Fruit fly (Drosophila melanogaster) whole organism, embryonic: ENCODE data around the gene CG15922.

Source experiments
- CG18476 ChIP-seq: fragments of 200-800 bp; sonication (Bioruptor generic); optimal IDR thresholded peaks from 2 replicates; lab custom pipeline; 2016; ENCODE audit warnings: missing biosample characterization, mild to moderate bottlenecking, missing genetic modification characterization
- CG6854 ChIP-seq: fragments of 200-800 bp; sonication (Bioruptor generic); optimal IDR thresholded peaks from 3 replicates; lab custom pipeline; 2017; ENCODE audit warnings: missing biosample characterization, mild to moderate bottlenecking, missing genetic modification characterization
- CTCF ChIP-seq: fragments of 200-800 bp; sonication (Bioruptor generic); optimal IDR thresholded peaks from 2 replicates; lab custom pipeline; 2017; ENCODE audit warnings: missing biosample characterization, mild to moderate bottlenecking, missing genetic modification characterization, moderate library complexity
- CoRest ChIP-seq: fragments of 200-800 bp; sonication (Bioruptor generic); optimal IDR thresholded peaks from 3 replicates; lab custom pipeline; 2018; ENCODE audit warnings: missing biosample characterization, mild to moderate bottlenecking, missing genetic modification characterization, moderate library complexity
- Elba2 ChIP-seq: fragments of 200-800 bp; sonication (Bioruptor generic); optimal IDR thresholded peaks from 3 replicates; lab custom pipeline; 2016; ENCODE audit warnings: missing biosample characterization, missing genetic modification characterization
- Hmx ChIP-seq: fragments of 200-800 bp; sonication (Bioruptor generic); optimal IDR thresholded peaks from 2 replicates; lab custom pipeline; 2016; ENCODE audit warnings: missing biosample characterization, missing genetic modification characterization
- Hr39 ChIP-seq: fragments of >200 bp; optimal IDR thresholded peaks from 2 replicates; lab custom pipeline; 2017
- ase ChIP-seq: fragments of 200-800 bp; sonication (Bioruptor generic); IDR thresholded peaks from 3 replicates; pipeline ENCODE4 v1.3.6; 2022; ENCODE audit warnings: missing biosample characterization, missing genetic modification characterization
- row ChIP-seq: fragments of 200-800 bp; sonication (Bioruptor generic); IDR thresholded peaks from 3 replicates; pipeline ENCODE4 v1.3.6; 2022; ENCODE audit warnings: missing biosample characterization, missing genetic modification characterization

dm6 chr3R:20581376-20581775 lies 21.3 kb upstream of the CG15922 start, which contains the start of gene CG34008:
- no peak for TF ChIP-seq row (GFP tag; lab: Robert Waterston, UW)
- no peak for TF ChIP-seq Hr39 (lab: Kevin White, UChicago)
- no peak for TF ChIP-seq CTCF (GFP tag; lab: Kevin White, UChicago)
- no peak for TF ChIP-seq CG18476 (GFP tag; lab: Kevin White, UChicago)
- TF ChIP-seq CG6854, result no peak
- TF ChIP-seq CoRest (tag; lab: Kevin White, UChicago), result no peak
- TF ChIP-seq Elba2, result no peak
- TF ChIP-seq ase (GFP tag; lab: Robert Waterston, UW), result no peak
- no peak for TF ChIP-seq Hmx (GFP tag; lab: Kevin White, UChicago)
